Worm (Caenorhabditis elegans) whole organism, young adult: ENCODE measurements around the gene str-3.
A peak's percentile ranks its signal among the peaks of the same experiment; 100 is the strongest.

ENCODE experiments used
- B0019.2 ChIP-seq: fragments of 200-800 bp; sonication (Bioruptor generic); conservative IDR thresholded peaks from 2 replicates; pipeline ENCODE4 v1.3.6; 2022; ENCODE audit warnings: missing genetic modification reagents, missing genetic modification characterization, missing compliant biosample characterization
- C17E4.6 ChIP-seq: fragments of 200-800 bp; sonication (Bioruptor generic); IDR thresholded peaks from 2 replicates; pipeline ENCODE4 v1.3.6; 2022; ENCODE audit warnings: missing genetic modification reagents, missing genetic modification characterization, missing compliant biosample characterization
- D2030.7 ChIP-seq: fragments of 200-800 bp; sonication (Bioruptor generic); IDR thresholded peaks from 2 replicates; pipeline ENCODE4 v1.3.6; 2022; ENCODE audit warnings: missing genetic modification reagents, missing genetic modification characterization, missing compliant biosample characterization
- F10E7.11 ChIP-seq: sonication (generic microtip); optimal IDR thresholded peaks from 2 replicates; lab custom pipeline; 2017; ENCODE audit warnings: mild to moderate bottlenecking, missing genetic modification characterization, moderate library complexity, missing compliant biosample characterization
- F33H1.4 ChIP-seq: fragments of 200-800 bp; sonication (Bioruptor generic); IDR thresholded peaks from 2 replicates; pipeline ENCODE4 v1.3.6; 2022; ENCODE audit warnings: missing genetic modification reagents, missing genetic modification characterization, missing compliant biosample characterization
- F49E8.2 ChIP-seq: sonication (generic microtip); optimal IDR thresholded peaks from 3 replicates; lab custom pipeline; 2017; ENCODE audit warnings: missing genetic modification characterization, mild to moderate bottlenecking, missing compliant biosample characterization, antibody characterized with exemption, moderate library complexity; ENCODE audit not compliant: insufficient read depth
- F52B5.7 ChIP-seq: sonication (generic microtip); optimal IDR thresholded peaks from 2 replicates; lab custom pipeline; 2016; ENCODE audit warnings: mild to moderate bottlenecking, missing genetic modification characterization, missing compliant biosample characterization
- F57A8.1 ChIP-seq: fragments of 200-800 bp; sonication (Bioruptor generic); optimal IDR thresholded peaks from 2 replicates; lab custom pipeline; 2018; ENCODE audit warnings: mild to moderate bottlenecking, missing genetic modification characterization, moderate library complexity, missing compliant biosample characterization
- K12H6.12 ChIP-seq: fragments of 200-800 bp; sonication (Bioruptor generic); optimal IDR thresholded peaks from 2 replicates; lab custom pipeline; 2018; ENCODE audit warnings: mild to moderate bottlenecking, missing genetic modification characterization, missing compliant biosample characterization
- Y53F4B.3 ChIP-seq: fragments of 200-800 bp; sonication (Bioruptor generic); IDR thresholded peaks from 2 replicates; pipeline ENCODE4 v1.3.6; 2022; ENCODE audit warnings: missing genetic modification reagents, missing genetic modification characterization, missing compliant biosample characterization
- Y53G8AR.9 ChIP-seq: fragments of 200-800 bp; sonication (Bioruptor generic); conservative IDR thresholded peaks from 2 replicates; pipeline ENCODE4 v1.3.6; 2022; ENCODE audit warnings: missing genetic modification reagents, missing genetic modification characterization, missing compliant biosample characterization
- ZK185.1 ChIP-seq: sonication (generic microtip); optimal IDR thresholded peaks from 2 replicates; lab custom pipeline; 2016; ENCODE audit warnings: mild to moderate bottlenecking, missing genetic modification characterization, missing compliant biosample characterization; ENCODE audit not compliant: poor library complexity, severe bottlenecking
- ama-1 ChIP-seq, 3 experiments: fragments of 150-350 bp in 1 of 3; sonication (generic microtip) in 2 of 3; optimal IDR thresholded peaks; 2 replicates each; lab custom pipeline; 2014 to 2018; ENCODE audit warnings: missing biosample characterization in 2 of 3, missing genetic modification characterization in 2 of 3, missing genetic modification reagents in 2 of 3
- attf-5 ChIP-seq: fragments of 200-800 bp; sonication (Bioruptor generic); optimal IDR thresholded peaks from 2 replicates; lab custom pipeline; 2018; ENCODE audit warnings: mild to moderate bottlenecking, missing genetic modification characterization, missing compliant biosample characterization
- cebp-2 ChIP-seq: fragments of 200-800 bp; sonication (Bioruptor generic); IDR thresholded peaks from 2 replicates; pipeline ENCODE4 v1.3.6; 2022; ENCODE audit warnings: missing genetic modification characterization, missing compliant biosample characterization
- ceh-58 ChIP-seq: fragments of 200-800 bp; sonication (Bioruptor generic); IDR thresholded peaks from 2 replicates; pipeline ENCODE4 v1.3.6; 2022; ENCODE audit warnings: missing genetic modification characterization, missing compliant biosample characterization
- chd-7 ChIP-seq: sonication (generic microtip); optimal IDR thresholded peaks from 2 replicates; lab custom pipeline; 2016; ENCODE audit warnings: mild to moderate bottlenecking, missing genetic modification characterization, moderate library complexity, missing compliant biosample characterization
- die-1 ChIP-seq: sonication (generic microtip); optimal IDR thresholded peaks from 2 replicates; lab custom pipeline; 2016; ENCODE audit warnings: missing genotype, mild to moderate bottlenecking, missing genetic modification characterization, missing compliant biosample characterization
- dpl-1 ChIP-seq: fragments of 150-350 bp; optimal IDR thresholded peaks from 2 replicates; lab custom pipeline; 2014; ENCODE audit warnings: missing biosample characterization, missing genetic modification reagents, missing genetic modification characterization
- egl-44 ChIP-seq: fragments of 200-800 bp; sonication (Bioruptor generic); IDR thresholded peaks from 2 replicates; pipeline ENCODE4 v1.3.6; 2022; ENCODE audit warnings: missing genetic modification reagents, missing genetic modification characterization, missing compliant biosample characterization
- fkh-3 ChIP-seq: sonication (generic microtip); optimal IDR thresholded peaks from 2 replicates; lab custom pipeline; 2016; ENCODE audit warnings: mild to moderate bottlenecking, missing genetic modification characterization, missing compliant biosample characterization
- let-607 ChIP-seq, 2 experiments: fragments of 200-800 bp in 1 of 2; sonication (Bioruptor generic) in 1 of 2; sonication (generic microtip) in 1 of 2; optimal IDR thresholded peaks; 2 replicates each; lab custom pipeline; 2016 to 2018; ENCODE audit warnings: mild to moderate bottlenecking in 2 of 2, missing compliant biosample characterization in 2 of 2, missing genetic modification characterization in 2 of 2, moderate library complexity in 2 of 2, missing genotype in 1 of 2
- lin-35 ChIP-seq, 3 experiments: fragments of 150-350 bp in 2 of 3; sonication (generic microtip) in 1 of 3; optimal IDR thresholded peaks; 2 replicates each; lab custom pipeline; 2014 to 2018; ENCODE audit warnings: missing biosample characterization in 3 of 3, missing genetic modification characterization in 3 of 3, missing genetic modification reagents in 3 of 3
- lin-54 ChIP-seq: fragments of 200-800 bp; sonication (Bioruptor generic); optimal IDR thresholded peaks from 2 replicates; lab custom pipeline; 2018; ENCODE audit warnings: mild to moderate bottlenecking, missing genetic modification characterization, missing compliant biosample characterization
- lsl-1 ChIP-seq: fragments of 200-800 bp; sonication (Bioruptor generic); optimal IDR thresholded peaks from 2 replicates; lab custom pipeline; 2018; ENCODE audit warnings: mild to moderate bottlenecking, missing genetic modification characterization, moderate library complexity, missing compliant biosample characterization
- madf-10 ChIP-seq: sonication (generic microtip); optimal IDR thresholded peaks from 2 replicates; lab custom pipeline; 2016; ENCODE audit warnings: mild to moderate bottlenecking, missing genetic modification characterization, missing compliant biosample characterization
- madf-3 ChIP-seq: fragments of 200-800 bp; sonication (Bioruptor generic); IDR thresholded peaks from 2 replicates; pipeline ENCODE4 v1.3.6; 2022; ENCODE audit warnings: missing genetic modification reagents, missing genetic modification characterization, missing compliant biosample characterization
- madf-6 ChIP-seq: fragments of 200-800 bp; sonication (Bioruptor generic); IDR thresholded peaks from 2 replicates; pipeline ENCODE4 v1.3.6; 2022; ENCODE audit warnings: missing genetic modification reagents, missing genetic modification characterization, missing compliant biosample characterization
- mcd-1 ChIP-seq: fragments of 200-800 bp; sonication (Bioruptor generic); IDR thresholded peaks from 2 replicates; pipeline ENCODE4 v1.3.6; 2022; ENCODE audit warnings: missing genetic modification reagents, missing genetic modification characterization, missing compliant biosample characterization
- nfya-1 ChIP-seq: sonication (generic microtip); optimal IDR thresholded peaks from 2 replicates; lab custom pipeline; 2017; ENCODE audit warnings: antibody characterized with exemption, missing compliant biosample characterization, missing genetic modification characterization, borderline replicate concordance; ENCODE audit not compliant: insufficient read depth
- nhr-80 ChIP-seq: sonication (generic microtip); optimal IDR thresholded peaks from 2 replicates; lab custom pipeline; 2016; ENCODE audit warnings: missing genetic modification characterization, missing compliant biosample characterization
- pha-4 ChIP-seq: fragments of 150-350 bp; sonication (generic microtip); optimal IDR thresholded peaks from 2 replicates; lab custom pipeline; 2014; ENCODE audit warnings: missing biosample characterization, missing genetic modification reagents, missing genetic modification characterization
- rcor-1 ChIP-seq: fragments of 200-800 bp; sonication (Bioruptor generic); IDR thresholded peaks from 2 replicates; pipeline ENCODE4 v1.3.6; 2022; ENCODE audit warnings: missing genetic modification reagents, missing genetic modification characterization, missing compliant biosample characterization
- sea-2 ChIP-seq: fragments of 200-800 bp; sonication (Bioruptor generic); IDR thresholded peaks from 2 replicates; pipeline ENCODE4 v1.3.6; 2022; ENCODE audit warnings: missing genetic modification characterization, missing compliant biosample characterization
- snpc-1.1 ChIP-seq: sonication (generic microtip); optimal IDR thresholded peaks from 2 replicates; lab custom pipeline; 2017; ENCODE audit warnings: missing genetic modification characterization, mild to moderate bottlenecking, missing compliant biosample characterization, antibody characterized with exemption, moderate library complexity, missing genotype, missing genetic modification reagents; ENCODE audit not compliant: insufficient read depth
- snpc-1.3 ChIP-seq: sonication (generic microtip); optimal IDR thresholded peaks from 2 replicates; lab custom pipeline; 2017; ENCODE audit warnings: missing genetic modification characterization, mild to moderate bottlenecking, missing compliant biosample characterization, antibody characterized with exemption, moderate library complexity, missing genotype, missing genetic modification reagents; ENCODE audit not compliant: insufficient read depth
- somi-1 ChIP-seq: fragments of 200-800 bp; sonication (Bioruptor generic); optimal IDR thresholded peaks from 2 replicates; lab custom pipeline; 2018; ENCODE audit warnings: mild to moderate bottlenecking, missing genetic modification characterization, missing compliant biosample characterization
- tbp1 ChIP-seq: fragments of 200-800 bp; sonication (Bioruptor generic); optimal IDR thresholded peaks from 2 replicates; lab custom pipeline; 2018; ENCODE audit warnings: mild to moderate bottlenecking, missing genetic modification characterization, missing compliant biosample characterization
- tlf-1 ChIP-seq: fragments of 200-800 bp; sonication (Bioruptor generic); optimal IDR thresholded peaks from 2 replicates; lab custom pipeline; 2018; ENCODE audit warnings: mild to moderate bottlenecking, missing genetic modification characterization, missing compliant biosample characterization
- unc-62 ChIP-seq: fragments of 150-350 bp; optimal IDR thresholded peaks from 2 replicates; lab custom pipeline; 2014; ENCODE audit warnings: missing biosample characterization, missing genetic modification reagents, missing genetic modification characterization
- ztf-26 ChIP-seq: sonication (generic microtip); optimal IDR thresholded peaks from 2 replicates; lab custom pipeline; 2017; ENCODE audit warnings: missing genetic modification characterization, missing compliant biosample characterization
- ztf-3 ChIP-seq: fragments of 200-800 bp; sonication (Bioruptor generic); optimal IDR thresholded peaks from 2 replicates; lab custom pipeline; 2018; ENCODE audit warnings: mild to moderate bottlenecking, missing genetic modification characterization, missing compliant biosample characterization

str-3 gene

ce11 chrIV:11067003-11067402 lies 33.2 kb downstream of the str-3 start, which contains the start of gene ttr-17:
ttr-17 (minus strand) TSS chrIV:11067026.
- TF ChIP-seq mcd-1 (GFP tag; lab: Robert Waterston, UW) (no peak), cebp-2 (no peak), ztf-26 (tag; lab: Kevin White, UChicago) (no peak), dpl-1 (no peak), C17E4.6 (GFP tag; lab: Robert Waterston, UW) (no peak), die-1 (tag; lab: Kevin White, UChicago) (no peak), chd-7 (tag; lab: Kevin White, UChicago) (no peak), sea-2 (GFP tag; lab: Robert Waterston, UW) (no peak), Y53G8AR.9 (no peak), snpc-1.1 (tag; lab: Kevin White, UChicago) (no peak), attf-5 (no peak), madf-6 (GFP tag; lab: Robert Waterston, UW) (no peak)

- no peak for TF ChIP-seq ama-1 (optimal IDR thresholded peaks at IDR 0.05; lab: Kevin White, UChicago)
- TF ChIP-seq ama-1 (GFP tag; optimal IDR thresholded peaks at IDR 0.05; lab: Kevin White, UChicago), result no peak
- TF ChIP-seq nfya-1, result no peak
- no peak for TF ChIP-seq F52B5.7
- no peak for TF ChIP-seq snpc-1.3 (tag; lab: Kevin White, UChicago)
- TF ChIP-seq F33H1.4 (GFP tag; lab: Robert Waterston, UW), result no peak
- TF ChIP-seq sea-2 (GFP tag; lab: Robert Waterston, UW), result no peak
- no peak for TF ChIP-seq ZK185.1
- TF ChIP-seq egl-44, result no peak
- no peak for TF ChIP-seq D2030.7
- TF ChIP-seq Y53F4B.3, result no peak
- TF ChIP-seq fkh-3 (tag; lab: Kevin White, UChicago), result no peak
These were observed 36.2 kb downstream of the str-3 start, which contains the start of gene ttr-16 for ce11 chrIV:11063962-11064361. ttr-16 (minus strand) TSS chrIV:11064137.

DNA sequence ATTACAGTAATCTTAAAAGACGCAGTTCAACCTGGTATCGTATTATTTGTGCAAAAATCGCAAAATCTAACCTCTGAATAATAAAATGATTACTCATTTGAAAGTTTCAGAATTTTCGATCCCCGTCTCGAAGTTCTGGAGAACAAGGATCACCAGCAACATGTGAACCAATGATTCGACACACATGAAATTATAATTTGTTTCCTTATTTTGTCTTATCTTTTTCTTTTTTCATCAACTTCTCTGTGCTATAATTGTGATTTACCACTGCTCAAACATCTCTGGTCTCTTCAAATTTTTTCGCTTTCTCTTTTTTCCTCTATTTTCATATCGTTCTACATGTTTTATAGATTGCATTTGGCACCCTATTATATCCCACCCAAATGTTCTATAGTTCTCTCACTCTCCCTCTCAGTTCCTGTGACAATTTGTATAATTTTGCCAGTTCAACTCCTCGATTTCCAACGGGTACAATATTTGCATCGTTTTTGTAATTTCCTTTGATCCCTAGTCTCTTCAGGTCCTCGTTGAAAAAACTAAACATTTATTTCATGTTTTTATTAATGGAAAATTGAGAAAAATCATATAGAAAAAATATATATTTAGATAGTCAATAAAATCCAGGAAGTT lies 37.1 kb downstream of the str-3 start:
- TF ChIP-seq madf-3 (GFP tag; lab: Robert Waterston, UW), result 0 out of 2 replicates have a peak, but pooled peaks have one; percentile 3
- no peak for TF ChIP-seq F10E7.11 (tag; lab: Kevin White, UChicago)
- TF ChIP-seq let-607 (tag; optimal IDR thresholded peaks at IDR 0.05; lab: Kevin White, UChicago), result no peak
- TF ChIP-seq ceh-58 (GFP tag; lab: Robert Waterston, UW), result no peak

DNA sequence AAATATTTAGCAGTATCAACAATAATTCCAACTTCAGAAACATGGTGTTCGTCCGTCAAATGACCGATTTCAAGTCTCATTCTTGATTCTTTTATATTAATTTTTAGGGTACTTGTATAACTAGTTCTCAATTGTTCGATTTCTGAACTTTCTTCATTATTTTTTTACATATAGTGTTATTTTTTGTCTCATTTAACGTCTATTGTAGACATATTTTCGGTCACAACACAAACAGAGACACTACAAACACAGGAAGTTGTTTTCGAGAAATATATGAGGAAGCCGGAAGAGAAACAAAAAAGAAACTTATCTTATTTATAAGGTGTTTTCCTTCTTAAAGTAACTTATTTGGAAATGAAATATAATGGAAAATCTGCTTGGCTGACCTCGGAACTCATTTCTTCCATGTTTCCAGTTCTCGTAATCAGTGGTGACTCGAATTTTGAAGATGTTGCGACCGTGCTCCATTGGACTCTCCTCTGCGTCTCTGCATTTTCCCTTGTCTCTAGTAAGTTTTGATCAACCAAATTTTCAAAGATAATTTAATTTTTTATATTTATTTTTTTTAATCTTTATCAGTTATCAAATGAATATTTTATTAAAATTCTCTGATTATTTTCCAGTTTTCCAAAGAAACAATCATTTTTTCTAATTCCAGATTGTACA lies 46.4 kb downstream of the str-3 start, which contains the start of the genes F36H1.12 and lin-3:
Gene F36H1.12, minus strand, starts transcription at position 51 of the 666 bp plus-strand sequence.
Gene lin-3, plus strand, starts transcription at position 657 of the 666 bp plus-strand sequence.
- TF ChIP-seq K12H6.12 (no peak), tlf-1 (no peak), F57A8.1 (no peak), lin-35 (GFP tag; optimal IDR thresholded peaks at IDR 0.05; lab: Kevin White, UChicago) (no peak), B0019.2 (GFP tag; lab: Robert Waterston, UW) (no peak), lin-54 (GFP tag; lab: Kevin White, UChicago) (no peak), lsl-1 (GFP tag; lab: Kevin White, UChicago) (peak; percentile 60), rcor-1 (GFP tag; lab: Robert Waterston, UW) (0 out of 2 replicates have a peak, but pooled peaks have one; percentile 25), pha-4 (tag; lab: Kevin White, UChicago) (no peak), ztf-3 (GFP tag; lab: Kevin White, UChicago) (no peak), madf-10 (tag; lab: Kevin White, UChicago) (no peak), sea-2 (GFP tag; lab: Robert Waterston, UW) (no peak), attf-5 (no peak), somi-1 (GFP tag; lab: Kevin White, UChicago) (no peak), tbp1 (no peak), unc-62 (no peak), snpc-1.3 (tag; lab: Kevin White, UChicago) (no peak), nhr-80 (no peak), F49E8.2 (tag; lab: Kevin White, UChicago) (no peak), mcd-1 (GFP tag; lab: Robert Waterston, UW) (peak; percentile 73), let-607 (tag; optimal IDR thresholded peaks at IDR 0.05; lab: Kevin White, UChicago) (no peak)
